Worm (Caenorhabditis elegans) whole organism, midembryonic: Measurements from ENCODE around the gene Y62E10A.19.
A peak's percentile ranks its signal among the peaks of the same experiment; 100 is the strongest.
"Not testable (repeated sequence)": the region's sequence is repeated elsewhere in the genome, so short reads cannot be mapped to it uniquely, and the experiment has no call there.

Experiments
- T22C8.4 ChIP-seq: fragments of 200-800 bp; sonication (Bioruptor generic); IDR thresholded peaks from 2 replicates; pipeline ENCODE4 v1.3.6; 2022; ENCODE audit warnings: missing genetic modification characterization, missing compliant biosample characterization
- cog-1 ChIP-seq: sonication (generic microtip); optimal IDR thresholded peaks from 2 replicates; lab custom pipeline; 2016; ENCODE audit warnings: missing genetic modification characterization, missing compliant biosample characterization
- flt-1 ChIP-seq: fragments of 200-800 bp; sonication (Bioruptor generic); IDR thresholded peaks from 2 replicates; pipeline ENCODE4 v1.3.6; 2022; ENCODE audit warnings: missing genetic modification characterization, missing compliant biosample characterization
- klf-2 ChIP-seq: fragments of 200-800 bp; sonication (Bioruptor generic); conservative IDR thresholded peaks from 2 replicates; pipeline ENCODE4 v1.3.6; 2022; ENCODE audit warnings: missing genetic modification reagents, missing genetic modification characterization, missing compliant biosample characterization
- med-1 ChIP-seq: sonication (generic microtip); optimal IDR thresholded peaks from 2 replicates; lab custom pipeline; 2017; ENCODE audit warnings: missing genetic modification characterization, mild to moderate bottlenecking, missing compliant biosample characterization, antibody characterized with exemption, missing genetic modification reagents; ENCODE audit not compliant: insufficient read depth
- ref-1 ChIP-seq: fragments of 200-800 bp; sonication (Bioruptor generic); conservative IDR thresholded peaks from 2 replicates; pipeline ENCODE4 v1.3.6; 2022; ENCODE audit warnings: missing genetic modification reagents, missing genetic modification characterization, missing compliant biosample characterization
- tab-1 ChIP-seq: fragments of 200-800 bp; sonication (Bioruptor generic); IDR thresholded peaks from 2 replicates; pipeline ENCODE4 v1.3.6; 2022; ENCODE audit warnings: missing genetic modification characterization, missing compliant biosample characterization
- ztf-23 ChIP-seq: fragments of 200-800 bp; sonication (Bioruptor generic); IDR thresholded peaks from 2 replicates; pipeline ENCODE4 v1.3.6; 2022; ENCODE audit warnings: missing genetic modification reagents, missing genetic modification characterization, missing compliant biosample characterization
- ztf-29 ChIP-seq: fragments of 200-800 bp; sonication (Bioruptor generic); IDR thresholded peaks from 2 replicates; pipeline ENCODE4 v1.3.6; 2022; ENCODE audit warnings: missing genetic modification reagents, missing genetic modification characterization, missing compliant biosample characterization

Y62E10A.19 gene

DNA sequence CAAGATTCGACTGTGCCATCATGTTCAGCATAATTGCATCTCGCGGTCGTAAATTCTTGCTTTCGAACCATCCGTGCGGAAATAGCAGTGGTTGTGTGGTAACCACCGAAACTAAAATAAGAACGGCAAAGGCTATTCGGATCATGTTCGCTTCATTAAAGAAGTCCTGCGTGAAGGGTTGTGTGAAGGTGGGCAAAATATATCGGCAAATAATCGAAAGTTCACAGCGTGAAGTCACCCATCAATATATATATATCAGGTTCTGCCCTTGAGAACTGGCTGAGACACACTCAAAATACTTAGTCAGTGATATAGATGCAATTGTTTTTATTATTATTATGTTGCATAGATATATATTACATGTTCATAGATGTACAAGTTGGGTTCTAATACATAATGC is at the start of gene Y62E10A.19:
Y62E10A.19 (minus strand) TSS at position 289 of the 400 bp plus-strand sequence.
- no peak for TF ChIP-seq T22C8.4 (GFP tag; lab: Robert Waterston, UW)
- no peak for TF ChIP-seq flt-1 (GFP tag; lab: Robert Waterston, UW)
- TF ChIP-seq cog-1 = no peak
- TF ChIP-seq klf-2 (GFP tag; lab: Robert Waterston, UW) = no peak
- TF ChIP-seq ztf-23 (GFP tag; lab: Robert Waterston, UW) = no peak
- TF ChIP-seq tab-1 (GFP tag; lab: Robert Waterston, UW) = no peak
- no peak for TF ChIP-seq ztf-29 (GFP tag; lab: Robert Waterston, UW)
- no peak for TF ChIP-seq ref-1 (GFP tag; lab: Robert Waterston, UW)
- TF ChIP-seq med-1 (GFP tag; lab: Kevin White, UChicago) = no peak

DNA sequence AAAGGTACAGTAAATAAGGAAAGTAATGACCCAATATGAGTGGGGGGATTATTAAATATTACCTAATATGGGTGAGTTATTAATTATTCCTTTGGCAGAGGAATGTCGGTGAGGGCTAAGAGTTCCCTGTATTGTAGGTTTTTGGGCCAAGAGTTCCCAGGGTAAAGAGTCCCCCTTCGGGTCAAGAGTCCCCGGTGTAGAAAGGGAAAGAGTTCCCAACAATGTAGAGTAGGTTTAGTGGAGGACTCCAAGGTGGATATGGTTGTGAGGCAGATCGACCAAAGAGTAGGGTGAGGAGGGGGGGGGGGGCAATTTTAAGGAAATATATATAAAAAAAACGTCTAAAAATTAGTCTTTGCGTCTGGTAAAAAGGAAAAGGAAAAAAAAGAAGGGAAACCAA is 48.8 kb upstream of the Y62E10A.19 start:
- no peak for TF ChIP-seq klf-2 (GFP tag; lab: Robert Waterston, UW)
- TF ChIP-seq ref-1 (GFP tag; lab: Robert Waterston, UW) = no peak
- TF ChIP-seq flt-1 (GFP tag; lab: Robert Waterston, UW) = no peak
- no peak for TF ChIP-seq ztf-29 (GFP tag; lab: Robert Waterston, UW)
- TF ChIP-seq med-1 (GFP tag; lab: Kevin White, UChicago) = no peak
- no peak for TF ChIP-seq tab-1 (GFP tag; lab: Robert Waterston, UW)
- TF ChIP-seq ztf-23 (GFP tag; lab: Robert Waterston, UW) = no peak
- TF ChIP-seq cog-1 = no peak
- TF ChIP-seq T22C8.4 (GFP tag; lab: Robert Waterston, UW) = no peak

DNA sequence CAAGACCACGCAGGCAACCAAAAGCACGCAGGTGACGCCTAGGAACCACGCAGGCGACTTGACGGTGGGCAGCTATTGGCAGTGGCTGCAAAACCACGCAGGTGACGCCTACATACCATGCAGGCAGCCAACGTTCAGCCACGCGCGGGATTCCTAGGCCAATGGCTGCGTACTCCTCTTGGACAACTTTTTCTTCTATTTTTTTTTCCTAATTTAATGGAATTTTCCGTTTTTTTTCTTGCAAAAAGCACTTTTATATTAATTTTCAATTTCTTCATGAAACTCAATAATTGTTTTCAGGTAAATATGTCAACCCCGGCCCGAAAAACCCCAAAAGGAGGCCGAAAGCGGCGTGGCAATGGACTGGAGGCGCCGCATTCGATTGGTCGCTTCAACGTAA is 47.1 kb upstream of the Y62E10A.19 start, which contains the start of gene Y38H8A.7:
Y38H8A.7 (plus strand) TSS at position 301 of the 400 bp plus-strand sequence.
- not testable (repeated sequence) for TF ChIP-seq T22C8.4 (GFP tag; lab: Robert Waterston, UW); ztf-29 (GFP tag; lab: Robert Waterston, UW); cog-1

DNA sequence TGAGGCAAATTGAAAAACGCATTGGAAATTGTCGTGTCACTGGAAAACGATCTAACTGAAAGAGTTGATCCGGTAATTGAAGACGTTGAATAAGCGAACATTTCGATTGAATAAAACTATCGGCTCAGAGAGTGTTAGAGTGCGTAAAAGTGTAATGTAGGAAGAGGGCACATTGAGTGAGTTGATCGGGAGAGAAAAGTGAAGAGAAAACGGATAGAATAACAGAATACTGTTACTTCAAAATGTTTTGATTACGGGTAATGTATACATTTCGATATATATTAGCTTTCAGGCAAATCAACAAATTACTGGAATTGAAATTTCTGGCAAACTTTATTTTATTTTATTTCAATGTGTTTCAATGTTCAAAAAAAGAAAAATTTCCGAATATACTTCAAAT is 46.6 kb upstream of the Y62E10A.19 start, which contains the start of gene uso-1:
uso-1 (minus strand) TSS at position 101 of the 400 bp plus-strand sequence.
- no peak for TF ChIP-seq T22C8.4 (GFP tag; lab: Robert Waterston, UW)
- no peak for TF ChIP-seq flt-1 (GFP tag; lab: Robert Waterston, UW)
- TF ChIP-seq ztf-29 (GFP tag; lab: Robert Waterston, UW) = no peak
- TF ChIP-seq tab-1 (GFP tag; lab: Robert Waterston, UW) = no peak
- TF ChIP-seq ztf-23 (GFP tag; lab: Robert Waterston, UW) = no peak
- no peak for TF ChIP-seq klf-2 (GFP tag; lab: Robert Waterston, UW)
- no peak for TF ChIP-seq cog-1
- TF ChIP-seq med-1 (GFP tag; lab: Kevin White, UChicago) = no peak
- no peak for TF ChIP-seq ref-1 (GFP tag; lab: Robert Waterston, UW)

DNA sequence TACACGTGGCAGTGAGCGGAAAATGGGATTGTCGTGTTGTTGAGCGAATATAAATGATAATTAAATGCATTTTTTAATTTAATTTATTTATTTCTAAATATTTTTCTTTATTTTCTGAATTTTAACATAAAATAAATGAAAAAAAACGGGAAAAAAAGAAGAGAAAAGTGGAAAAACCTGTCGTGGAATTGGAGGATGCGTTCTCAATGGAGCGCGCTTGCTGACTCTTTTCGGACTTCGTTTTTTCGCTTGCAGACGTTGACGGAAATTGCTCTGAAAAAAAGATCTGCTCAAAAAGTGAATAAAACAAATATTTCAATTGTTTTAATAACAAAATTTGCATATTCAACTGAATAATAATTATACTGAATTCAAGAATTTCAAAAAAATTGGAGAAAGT is 45.4 kb upstream of the Y62E10A.19 start:
- TF ChIP-seq T22C8.4 (GFP tag; lab: Robert Waterston, UW) (no peak), ref-1 (GFP tag; lab: Robert Waterston, UW) (no peak), flt-1 (GFP tag; lab: Robert Waterston, UW) (no peak), med-1 (GFP tag; lab: Kevin White, UChicago) (no peak), ztf-29 (GFP tag; lab: Robert Waterston, UW) (no peak), tab-1 (GFP tag; lab: Robert Waterston, UW) (no peak), klf-2 (GFP tag; lab: Robert Waterston, UW) (no peak), cog-1 (no peak), ztf-23 (GFP tag; lab: Robert Waterston, UW) (no peak)

DNA sequence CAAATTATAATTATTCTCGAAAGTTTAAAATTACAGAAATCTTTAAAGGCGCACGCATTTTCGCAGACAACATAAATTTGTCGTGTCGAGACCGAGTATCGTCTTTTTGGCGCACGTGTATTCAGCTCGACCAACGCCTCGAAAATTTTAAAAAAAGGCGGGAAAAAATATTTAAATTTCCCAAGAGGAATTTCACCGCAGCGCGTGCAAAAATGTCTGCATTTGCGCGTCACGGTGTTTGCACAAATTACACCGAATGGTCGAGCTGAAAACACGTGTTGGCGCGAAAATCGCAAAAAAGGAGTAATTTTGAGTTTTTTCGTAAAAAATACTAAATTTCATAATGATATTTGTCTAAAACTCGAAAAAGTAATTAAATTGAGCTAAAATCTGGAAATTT is 42.6 kb upstream of the Y62E10A.19 start:
- no peak for TF ChIP-seq flt-1 (GFP tag; lab: Robert Waterston, UW)
- no peak for TF ChIP-seq klf-2 (GFP tag; lab: Robert Waterston, UW)
- no peak for TF ChIP-seq ztf-29 (GFP tag; lab: Robert Waterston, UW)
- no peak for TF ChIP-seq med-1 (GFP tag; lab: Kevin White, UChicago)
- no peak for TF ChIP-seq tab-1 (GFP tag; lab: Robert Waterston, UW)
- no peak for TF ChIP-seq T22C8.4 (GFP tag; lab: Robert Waterston, UW)
- TF ChIP-seq cog-1 = no peak
- TF ChIP-seq ref-1 (GFP tag; lab: Robert Waterston, UW) = no peak
- no peak for TF ChIP-seq ztf-23 (GFP tag; lab: Robert Waterston, UW)

DNA sequence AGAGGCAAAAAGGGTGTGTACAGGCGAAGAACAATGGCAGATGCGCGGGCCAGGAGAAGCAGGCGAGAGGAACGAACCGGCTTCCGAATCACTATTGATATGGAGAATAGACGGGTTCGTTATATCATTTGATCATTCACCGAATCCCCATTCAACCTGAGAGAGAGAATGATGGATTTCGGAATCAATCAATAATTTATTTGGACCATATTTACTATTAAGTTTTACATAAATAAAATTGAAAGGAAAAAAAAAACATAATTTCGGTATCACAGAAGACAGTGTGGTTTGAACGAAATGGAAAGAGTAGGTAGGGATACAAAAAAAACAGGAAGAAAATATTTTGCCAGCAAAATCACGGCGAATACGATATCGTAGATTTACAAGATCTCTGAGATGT is 37.2 kb upstream of the Y62E10A.19 start, which contains the start of gene mam-3:
mam-3 (minus strand) TSS at position 101 of the 400 bp plus-strand sequence.
- TF ChIP-seq T22C8.4 (GFP tag; lab: Robert Waterston, UW) = no peak
- no peak for TF ChIP-seq tab-1 (GFP tag; lab: Robert Waterston, UW)
- no peak for TF ChIP-seq flt-1 (GFP tag; lab: Robert Waterston, UW)
- TF ChIP-seq klf-2 (GFP tag; lab: Robert Waterston, UW) = no peak
- TF ChIP-seq ztf-23 (GFP tag; lab: Robert Waterston, UW) = no peak
- no peak for TF ChIP-seq ref-1 (GFP tag; lab: Robert Waterston, UW)
- no peak for TF ChIP-seq med-1 (GFP tag; lab: Kevin White, UChicago)
- TF ChIP-seq cog-1 = no peak
- TF ChIP-seq ztf-29 (GFP tag; lab: Robert Waterston, UW) = no peak

DNA sequence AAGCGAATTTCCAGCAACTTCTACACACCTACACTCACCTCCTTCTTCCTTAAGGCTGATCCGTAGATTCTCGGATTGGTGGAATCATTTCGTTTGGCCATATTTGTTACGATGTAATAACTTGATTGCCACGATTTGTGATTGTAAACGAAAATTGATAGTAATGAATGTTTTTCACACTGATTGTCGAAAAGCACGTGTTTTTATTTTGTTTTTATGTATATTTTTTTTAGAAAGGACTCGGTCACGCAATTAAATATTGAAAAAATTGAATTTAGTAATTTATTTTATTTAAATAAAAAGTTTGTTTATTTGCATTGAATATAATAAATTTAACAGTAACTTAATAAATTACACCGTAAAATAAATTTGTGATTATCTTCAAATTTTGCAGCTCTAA is 25.8 kb upstream of the Y62E10A.19 start, which contains the start of gene K09B11.5:
K09B11.5 (minus strand) TSS at position 101 of the 400 bp plus-strand sequence.
- TF ChIP-seq cog-1; ztf-23 (GFP tag; lab: Robert Waterston, UW); ztf-29 (GFP tag; lab: Robert Waterston, UW): not testable (repeated sequence)

DNA sequence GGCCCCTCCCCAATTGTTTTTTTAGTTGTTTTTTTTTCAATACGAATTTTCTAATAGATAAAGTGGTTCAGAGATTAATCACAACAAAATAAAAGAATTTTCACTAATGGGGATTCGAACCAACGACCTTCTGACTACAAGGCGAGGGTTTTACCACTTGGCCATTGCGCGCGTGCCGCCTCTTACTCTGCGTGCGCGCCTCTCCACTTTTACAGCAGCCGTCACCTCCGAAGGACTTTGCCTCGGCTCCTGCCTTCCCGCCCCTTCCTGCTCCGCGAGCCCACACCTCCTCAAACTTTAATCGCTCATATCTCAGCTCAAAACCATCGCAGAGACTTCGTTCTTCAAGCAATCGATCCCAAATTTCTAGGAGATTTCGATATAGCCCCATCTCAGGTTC is 22.0 kb upstream of the Y62E10A.19 start:
- TF ChIP-seq tab-1 (GFP tag; lab: Robert Waterston, UW) = 0 out of 2 replicates have a peak, but pooled peaks have one; percentile 52

DNA sequence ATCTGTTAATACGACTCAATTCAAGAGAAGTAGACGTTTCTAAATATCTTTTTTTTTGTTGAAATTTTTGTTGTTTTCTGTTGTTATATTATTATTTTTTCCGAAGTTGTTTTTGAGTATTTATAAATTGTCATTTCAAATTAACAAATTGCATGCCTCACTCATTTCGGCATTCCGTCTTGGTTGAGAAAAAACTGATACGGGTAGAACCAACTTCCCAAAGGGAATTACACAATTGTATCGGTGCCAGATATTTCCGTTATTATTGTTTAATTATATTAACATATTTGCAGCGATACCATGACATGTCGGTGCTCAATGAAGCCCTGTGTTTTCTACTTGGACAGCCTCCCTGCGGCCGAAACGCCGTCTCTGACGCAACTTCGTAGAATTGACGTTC is 21.1 kb upstream of the Y62E10A.19 start, which contains the start of gene K09B11.4:
K09B11.4 (plus strand) TSS at position 301 of the 400 bp plus-strand sequence.
- TF ChIP-seq T22C8.4 (GFP tag; lab: Robert Waterston, UW) (no peak), ztf-23 (GFP tag; lab: Robert Waterston, UW) (no peak)
